Worm (Caenorhabditis elegans): ENCODE results near the gene C05D12.3.

- TF ChIP-seq nhr-11 (tag; optimal IDR thresholded peaks at IDR 0.05) (no peak), nhr-76 (tag; optimal IDR thresholded peaks at IDR 0.05) (no peak), jun-1 (tag; optimal IDR thresholded peaks at IDR 0.05) (peak; percentile 7), ama-1 (optimal IDR thresholded peaks at IDR 0.05) (no peak), ceh-16 (tag; optimal IDR thresholded peaks at IDR 0.05) (no peak), nhr-77 (tag; optimal IDR thresholded peaks at IDR 0.05) (no peak), ceh-82 (tag; optimal IDR thresholded peaks at IDR 0.05) (no peak), nfya-1 (tag; optimal IDR thresholded peaks at IDR 0.05; ENCODE audit: insufficient read depth) (no peak), unc-62 (GFP tag; optimal IDR thresholded peaks at IDR 0.05) (no peak), tbx-2 (tag; optimal IDR thresholded peaks at IDR 0.05) (no peak), nhr-43 (tag; optimal IDR thresholded peaks at IDR 0.05; ENCODE audit: poor library complexity, severe bottlenecking) (no peak)
Observed at ce11 chrII:11418476-11418875, 6.6 kb upstream of the C05D12.3 start.

Data from whole organism, L3 larva.